Worm (Caenorhabditis elegans): Measurements from ENCODE around the gene F49F1.4.

- TF ChIP-seq tbx-37 (GFP tag; conservative IDR thresholded peaks at IDR 0.05) (no peak), aly-1 (tag; optimal IDR thresholded peaks at IDR 0.05) (no peak), hmg-4 (GFP tag; optimal IDR thresholded peaks at IDR 0.05) (no peak), ama-1 (optimal IDR thresholded peaks at IDR 0.05) (no peak), ceh-13 (GFP tag; optimal IDR thresholded peaks at IDR 0.05) (no peak), flt-1 (GFP tag; IDR thresholded peaks at IDR 0.05) (no peak), F13C5.2 (tag; optimal IDR thresholded peaks at IDR 0.05) (no peak), ets-7 (tag; optimal IDR thresholded peaks at IDR 0.05) (no peak), hmbx-1 (tag; optimal IDR thresholded peaks at IDR 0.05) (no peak), ceh-36 (tag; optimal IDR thresholded peaks at IDR 0.05) (no peak), B0310.2 (tag; optimal IDR thresholded peaks at IDR 0.05) (no peak), scrt-1 (GFP tag; IDR thresholded peaks at IDR 0.05) (no peak), sea-1 (GFP tag; conservative IDR thresholded peaks at IDR 0.05) (no peak), pes-1 (GFP tag; IDR thresholded peaks at IDR 0.05) (no peak)
Measured at ce11 chrIV:4147891-4148290, 32.4 kb upstream of the F49F1.4 start.

Data from whole organism, early embryonic.